Worm (Caenorhabditis elegans) whole organism, mixed stage, embryonic: Measurements from ENCODE around the gene fbxc-47.

Experiments used
- bed-3 ChIP-seq: fragments of 200-800 bp; sonication (Bioruptor generic); optimal IDR thresholded peaks from 3 replicates; lab custom pipeline; 2018; ENCODE audit warnings: mild to moderate bottlenecking, missing genetic modification characterization, moderate library complexity, missing compliant biosample characterization
- blmp-1 ChIP-seq: fragments of 150-350 bp; optimal IDR thresholded peaks from 2 replicates; lab custom pipeline; 2014; ENCODE audit warnings: missing biosample characterization, missing genetic modification characterization
- ceh-39 ChIP-seq: fragments of 150-350 bp; optimal IDR thresholded peaks from 2 replicates; lab custom pipeline; 2014; ENCODE audit warnings: missing biosample characterization, missing genetic modification characterization
- ceh-83 ChIP-seq: fragments of 200-800 bp; sonication (Bioruptor generic); optimal IDR thresholded peaks from 2 replicates; lab custom pipeline; 2018; ENCODE audit warnings: mild to moderate bottlenecking, missing genetic modification characterization, missing compliant biosample characterization
- ces-1 ChIP-seq: fragments of 150-350 bp; optimal IDR thresholded peaks from 2 replicates; lab custom pipeline; 2014; ENCODE audit warnings: missing biosample characterization, missing genetic modification reagents, missing genetic modification characterization
- cnd-1 ChIP-seq: fragments of 200-800 bp; sonication (Bioruptor generic); optimal IDR thresholded peaks from 2 replicates; lab custom pipeline; 2018; ENCODE audit warnings: mild to moderate bottlenecking, missing genetic modification characterization, missing compliant biosample characterization
- drap-1 ChIP-seq: fragments of 200-800 bp; sonication (Bioruptor generic); optimal IDR thresholded peaks from 3 replicates; lab custom pipeline; 2018; ENCODE audit warnings: mild to moderate bottlenecking, missing genetic modification characterization, missing compliant biosample characterization
- elt-1 ChIP-seq: sonication (generic microtip); optimal IDR thresholded peaks from 2 replicates; lab custom pipeline; 2017; ENCODE audit warnings: missing genetic modification characterization, mild to moderate bottlenecking, missing compliant biosample characterization, antibody characterized with exemption, moderate library complexity, borderline replicate concordance; ENCODE audit not compliant: insufficient read depth
- flh-1 ChIP-seq: fragments of 200-800 bp; sonication (Bioruptor generic); optimal IDR thresholded peaks from 2 replicates; lab custom pipeline; 2018; ENCODE audit warnings: mild to moderate bottlenecking, missing genetic modification characterization, moderate library complexity, missing compliant biosample characterization
- ham-2 ChIP-seq: fragments of 200-800 bp; sonication (Bioruptor generic); optimal IDR thresholded peaks from 2 replicates; lab custom pipeline; 2018; ENCODE audit warnings: mild to moderate bottlenecking, missing genetic modification characterization, missing compliant biosample characterization
- hlh-1 ChIP-seq: fragments of 150-350 bp; optimal IDR thresholded peaks from 2 replicates; lab custom pipeline; 2014; ENCODE audit warnings: missing biosample characterization, missing genetic modification reagents, missing genetic modification characterization
- lin-13 ChIP-seq: fragments of 150-350 bp; optimal IDR thresholded peaks from 2 replicates; lab custom pipeline; 2014; ENCODE audit warnings: missing biosample characterization, missing genetic modification characterization
- lin-32 ChIP-seq: fragments of 200-800 bp; sonication (Bioruptor generic); optimal IDR thresholded peaks from 2 replicates; lab custom pipeline; 2018; ENCODE audit warnings: mild to moderate bottlenecking, missing genetic modification characterization, missing compliant biosample characterization
- lsy-2 ChIP-seq: fragments of 150-350 bp; optimal IDR thresholded peaks from 2 replicates; lab custom pipeline; 2014; ENCODE audit warnings: missing biosample characterization, missing genetic modification characterization
- mab-5 ChIP-seq: fragments of 150-350 bp; optimal IDR thresholded peaks from 2 replicates; lab custom pipeline; 2014; ENCODE audit warnings: missing biosample characterization, missing genetic modification characterization
- mep-1 ChIP-seq: fragments of 150-350 bp; optimal IDR thresholded peaks from 2 replicates; lab custom pipeline; 2017; ENCODE audit warnings: missing biosample characterization, missing genetic modification reagents, missing genetic modification characterization, inconsistent platforms
- mls-2 ChIP-seq: sonication (generic microtip); optimal IDR thresholded peaks from 2 replicates; lab custom pipeline; 2016; ENCODE audit warnings: mild to moderate bottlenecking, missing genetic modification characterization, moderate library complexity, missing compliant biosample characterization
- nhr-12 ChIP-seq: fragments of 150-350 bp; optimal IDR thresholded peaks from 2 replicates; lab custom pipeline; 2014; ENCODE audit warnings: missing biosample characterization, missing genetic modification characterization
- nhr-2 ChIP-seq: fragments of 150-350 bp; optimal IDR thresholded peaks from 2 replicates; lab custom pipeline; 2014; ENCODE audit warnings: missing biosample characterization, missing genetic modification characterization
- nhr-237 ChIP-seq: fragments of 150-350 bp; optimal IDR thresholded peaks from 2 replicates; lab custom pipeline; 2014; ENCODE audit warnings: missing biosample characterization, missing genetic modification characterization
- nhr-76 ChIP-seq: sonication (generic microtip); optimal IDR thresholded peaks from 2 replicates; lab custom pipeline; 2017; ENCODE audit warnings: missing biosample characterization, missing genetic modification characterization
- sem-2 ChIP-seq: fragments of 200-800 bp; sonication (Bioruptor generic); optimal IDR thresholded peaks from 2 replicates; lab custom pipeline; 2018; ENCODE audit warnings: mild to moderate bottlenecking, missing genetic modification characterization, missing compliant biosample characterization
- snpc-4 ChIP-seq: fragments of 150-350 bp; optimal IDR thresholded peaks from 2 replicates; lab custom pipeline; 2014; ENCODE audit warnings: missing biosample characterization, missing genetic modification characterization
- sptf-1 ChIP-seq: sonication (generic microtip); optimal IDR thresholded peaks from 2 replicates; lab custom pipeline; 2017; ENCODE audit warnings: mild to moderate bottlenecking, missing genetic modification characterization, moderate library complexity, missing compliant biosample characterization
- tbx-8 ChIP-seq: fragments of 200-800 bp; sonication (Bioruptor generic); optimal IDR thresholded peaks from 2 replicates; lab custom pipeline; 2018; ENCODE audit warnings: mild to moderate bottlenecking, missing genetic modification characterization, moderate library complexity, missing compliant biosample characterization
- unc-120 ChIP-seq: sonication (generic microtip); optimal IDR thresholded peaks from 2 replicates; lab custom pipeline; 2017; ENCODE audit warnings: missing genetic modification characterization, missing compliant biosample characterization; ENCODE audit not compliant: poor library complexity, severe bottlenecking
- unc-39 ChIP-seq: fragments of 150-350 bp; optimal IDR thresholded peaks from 2 replicates; lab custom pipeline; 2014; ENCODE audit warnings: missing biosample characterization, missing genetic modification characterization
- unc-62 ChIP-seq: fragments of 150-350 bp; optimal IDR thresholded peaks from 2 replicates; lab custom pipeline; 2014; ENCODE audit warnings: missing biosample characterization, missing genetic modification reagents, missing genetic modification characterization
- zip-8 ChIP-seq: fragments of 150-350 bp; optimal IDR thresholded peaks from 2 replicates; lab custom pipeline; 2014; ENCODE audit warnings: missing biosample characterization, missing genetic modification characterization
- ztf-11 ChIP-seq: fragments of 150-350 bp; optimal IDR thresholded peaks from 2 replicates; lab custom pipeline; 2014; ENCODE audit warnings: missing biosample characterization, missing genetic modification characterization

Gene fbxc-47

DNA sequence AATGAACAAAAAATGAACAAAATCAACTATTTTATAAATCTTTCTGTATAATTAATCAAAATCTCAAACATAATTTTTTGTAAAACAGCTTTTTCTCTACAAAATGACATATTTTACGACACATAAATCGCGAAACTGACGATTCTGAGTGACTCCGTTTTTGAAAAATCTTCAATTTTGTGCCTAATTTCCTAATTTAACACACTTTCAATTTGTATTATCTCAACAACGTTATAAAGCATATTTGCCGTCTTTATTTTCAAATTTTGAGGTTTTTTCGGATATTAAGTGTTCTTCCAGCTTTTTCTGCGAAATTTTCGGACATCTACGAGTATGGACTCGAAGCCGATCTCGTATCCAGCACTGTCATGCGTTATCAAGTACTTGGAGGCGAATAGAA lies at the start of gene fbxc-47:
Gene fbxc-47 (plus strand): TSS at position 301 of the 400 bp plus-strand sequence.
- TF ChIP-seq flh-1, result no peak
- no peak for TF ChIP-seq ham-2 (GFP tag; lab: Kevin White, UChicago)
- no peak for TF ChIP-seq lsy-2 (tag; lab: Kevin White, UChicago)
- no peak for TF ChIP-seq sem-2 (GFP tag; lab: Kevin White, UChicago)
- TF ChIP-seq nhr-237, result no peak
- no peak for TF ChIP-seq sptf-1 (tag; lab: Kevin White, UChicago)
- TF ChIP-seq ztf-11 (tag; lab: Kevin White, UChicago), result no peak
- no peak for TF ChIP-seq mab-5 (tag; lab: Kevin White, UChicago)
- no peak for TF ChIP-seq zip-8 (tag; lab: Kevin White, UChicago)
- no peak for TF ChIP-seq unc-39 (tag; lab: Kevin White, UChicago)
- TF ChIP-seq, all 35 proteins: peak for 0

DNA sequence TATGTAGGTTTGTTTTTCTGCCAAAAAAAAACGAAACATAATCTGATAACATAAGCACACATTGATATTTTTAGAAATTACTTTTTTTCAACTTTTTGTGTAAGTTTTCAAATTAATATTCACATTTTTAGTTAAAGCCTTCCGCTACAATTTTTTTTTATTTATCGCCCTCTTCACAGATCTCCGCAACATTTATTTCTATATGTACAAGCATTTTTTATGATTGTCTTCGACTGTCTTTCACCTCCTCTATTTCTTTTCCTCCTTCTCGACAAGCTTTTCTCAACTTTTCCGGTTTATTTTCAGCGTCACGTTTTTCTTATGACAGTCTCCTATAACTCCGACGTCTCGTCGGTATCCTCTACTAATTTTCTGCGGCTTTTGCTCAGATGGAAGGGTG lies 49.4 kb upstream of the fbxc-47 start, which contains the start of gene best-20:
Gene best-20 (plus strand): TSS at position 301 of the 400 bp plus-strand sequence.
- TF ChIP-seq snpc-4 (tag; lab: Kevin White, UChicago), result no peak
- no peak for TF ChIP-seq ztf-11 (tag; lab: Kevin White, UChicago)
- TF ChIP-seq unc-120 (tag; lab: Kevin White, UChicago), result no peak
- TF ChIP-seq sem-2 (GFP tag; lab: Kevin White, UChicago), result no peak
- TF ChIP-seq blmp-1 (tag; lab: Kevin White, UChicago), result no peak
- TF ChIP-seq nhr-76, result no peak
- TF ChIP-seq tbx-8, result no peak
- TF ChIP-seq nhr-2 (tag; lab: Kevin White, UChicago), result no peak
- TF ChIP-seq nhr-237, result no peak
- no peak for TF ChIP-seq mls-2 (tag; lab: Kevin White, UChicago)
- TF ChIP-seq lsy-2 (tag; lab: Kevin White, UChicago), result no peak
- TF ChIP-seq ceh-83 (GFP tag; lab: Kevin White, UChicago), result no peak
- TF ChIP-seq zip-8 (tag; lab: Kevin White, UChicago), result no peak
- no peak for TF ChIP-seq ceh-39 (tag; lab: Kevin White, UChicago)
- TF ChIP-seq nhr-12, result no peak
- TF ChIP-seq flh-1, result no peak
- TF ChIP-seq elt-1 (tag; lab: Kevin White, UChicago), result no peak
- no peak for TF ChIP-seq unc-39 (tag; lab: Kevin White, UChicago)
- TF ChIP-seq cnd-1 (tag; lab: Kevin White, UChicago), result no peak
- TF ChIP-seq, all 35 proteins: peak for 0

ce11 chrIV:3759823-3760222 lies 45.5 kb upstream of the fbxc-47 start:
- no peak for TF ChIP-seq bed-3 (GFP tag; lab: Kevin White, UChicago)
- TF ChIP-seq unc-62 (GFP tag; lab: Kevin White, UChicago), result peak; percentile 74

DNA sequence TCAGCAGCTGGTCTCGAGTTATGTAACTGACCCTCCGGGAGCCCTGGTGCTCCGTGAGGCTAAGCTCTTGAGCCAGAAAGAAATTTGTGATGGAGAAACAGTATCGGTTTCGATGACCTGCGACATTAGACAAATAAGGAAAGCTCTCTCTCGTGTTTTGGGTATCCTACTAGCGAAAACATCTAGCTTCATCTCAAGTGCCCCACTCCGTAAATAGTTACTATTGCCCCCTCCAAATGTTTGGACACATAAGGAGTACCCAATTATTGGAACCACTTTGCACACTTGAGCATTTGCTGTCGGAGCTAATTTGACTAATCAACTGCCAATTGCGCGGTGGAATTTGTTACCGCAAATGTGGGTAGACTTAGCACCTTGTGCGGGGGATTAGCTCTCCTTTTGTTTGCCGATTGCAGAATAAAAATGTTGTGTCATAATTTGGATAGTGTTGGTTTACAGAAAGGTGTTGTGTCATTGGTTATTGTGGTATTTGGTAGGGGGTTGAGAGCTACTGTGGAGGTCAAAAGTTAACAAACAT lies 41.2 kb upstream of the fbxc-47 start:
- TF ChIP-seq ces-1 (GFP tag; lab: Kevin White, UChicago) (peak; percentile 71), ztf-11 (tag; lab: Kevin White, UChicago) (peak; percentile 3), ham-2 (GFP tag; lab: Kevin White, UChicago) (no peak), zip-8 (tag; lab: Kevin White, UChicago) (peak; percentile 42), snpc-4 (tag; lab: Kevin White, UChicago) (no peak), mep-1 (no peak), lin-13 (tag; lab: Kevin White, UChicago) (no peak), nhr-2 (tag; lab: Kevin White, UChicago) (peak; percentile 88), tbx-8 (no peak)

DNA sequence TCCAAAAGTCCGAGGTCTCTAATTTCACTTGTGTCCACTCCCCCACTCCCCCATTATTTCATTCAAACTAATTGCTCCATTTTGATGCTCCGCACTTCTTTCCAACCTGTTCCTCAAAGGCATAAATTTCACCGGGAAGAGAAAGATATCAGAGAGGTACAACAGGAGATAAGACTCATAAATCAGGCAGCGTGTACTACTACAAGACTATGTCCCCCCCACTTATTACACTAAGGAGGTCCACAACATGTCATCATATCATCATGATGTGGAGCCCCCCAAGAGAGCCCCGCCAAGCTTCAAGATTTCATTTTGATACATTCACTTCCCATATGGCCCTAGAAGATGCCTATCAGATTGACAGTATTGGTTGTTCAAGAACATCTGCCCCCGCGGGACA lies 39.9 kb upstream of the fbxc-47 start:
- TF ChIP-seq snpc-4 (tag; lab: Kevin White, UChicago) (no peak), ceh-83 (GFP tag; lab: Kevin White, UChicago) (no peak), nhr-2 (tag; lab: Kevin White, UChicago) (no peak), tbx-8 (no peak), mab-5 (tag; lab: Kevin White, UChicago) (peak; percentile 82), blmp-1 (tag; lab: Kevin White, UChicago) (no peak), unc-120 (tag; lab: Kevin White, UChicago) (no peak), ceh-39 (tag; lab: Kevin White, UChicago) (no peak), lin-32 (no peak), ham-2 (GFP tag; lab: Kevin White, UChicago) (no peak), sem-2 (GFP tag; lab: Kevin White, UChicago) (no peak), zip-8 (tag; lab: Kevin White, UChicago) (no peak), hlh-1 (no peak), cnd-1 (tag; lab: Kevin White, UChicago) (peak; percentile 22), ztf-11 (tag; lab: Kevin White, UChicago) (no peak), flh-1 (no peak), lsy-2 (tag; lab: Kevin White, UChicago) (no peak), unc-62 (GFP tag; lab: Kevin White, UChicago) (peak; percentile 86), lin-13 (tag; lab: Kevin White, UChicago) (no peak), drap-1 (GFP tag; lab: Kevin White, UChicago) (no peak), sptf-1 (tag; lab: Kevin White, UChicago) (no peak)
